Worm (Caenorhabditis elegans): Measurements from ENCODE around the gene T22D1.18.

- no peak for TF ChIP-seq elt-3 (tag; optimal IDR thresholded peaks at IDR 0.05)
- no peak for TF ChIP-seq snpc-4 (tag; optimal IDR thresholded peaks at IDR 0.05)
Observed at ce11 chrIV:6903575-6903974, 16.4 kb downstream of the T22D1.18 start, which contains the start of gene T22D1.5.
